Worm (Caenorhabditis elegans) whole organism, L1 larva: ENCODE results near the gene tmem-24.

ENCODE experiments used
- F16B12.6 ChIP-seq: fragments of 150-350 bp; optimal IDR thresholded peaks from 2 replicates; lab custom pipeline; 2014; ENCODE audit warnings: missing biosample characterization, missing genetic modification characterization
- alr-1 ChIP-seq: fragments of 200-800 bp; sonication (Bioruptor generic); optimal IDR thresholded peaks from 2 replicates; lab custom pipeline; 2018; ENCODE audit warnings: borderline replicate concordance, mild to moderate bottlenecking, missing genetic modification characterization, missing compliant biosample characterization
- aly-2 ChIP-seq: fragments of 150-350 bp; optimal IDR thresholded peaks from 2 replicates; lab custom pipeline; 2014; ENCODE audit warnings: missing biosample characterization, missing genetic modification characterization
- blmp-1 ChIP-seq: fragments of 150-350 bp; optimal IDR thresholded peaks from 2 replicates; lab custom pipeline; 2014; ENCODE audit warnings: missing biosample characterization, missing genetic modification characterization
- ceh-63 ChIP-seq: fragments of 200-800 bp; sonication (Bioruptor generic); optimal IDR thresholded peaks from 2 replicates; lab custom pipeline; 2018; ENCODE audit warnings: mild to moderate bottlenecking, missing genetic modification characterization, missing compliant biosample characterization
- ceh-8 ChIP-seq: fragments of 200-800 bp; sonication (Bioruptor generic); optimal IDR thresholded peaks from 2 replicates; lab custom pipeline; 2018; ENCODE audit warnings: mild to moderate bottlenecking, missing genetic modification characterization, moderate library complexity, missing compliant biosample characterization
- ceh-82 ChIP-seq, 3 experiments: fragments of 150-350 bp in 1 of 3; sonication (generic microtip) in 2 of 3; optimal IDR thresholded peaks; 2 replicates each; lab custom pipeline; 2014 to 2017; ENCODE audit warnings: missing biosample characterization in 3 of 3, missing genetic modification characterization in 3 of 3
- ceh-90 ChIP-seq: sonication (generic microtip); optimal IDR thresholded peaks from 2 replicates; lab custom pipeline; 2016; ENCODE audit warnings: missing genetic modification characterization, missing compliant biosample characterization
- ces-1 ChIP-seq: fragments of 150-350 bp; optimal IDR thresholded peaks from 2 replicates; lab custom pipeline; 2014; ENCODE audit warnings: missing biosample characterization, missing genetic modification reagents, missing genetic modification characterization
- efl-1 ChIP-seq, 4 experiments: fragments of 150-350 bp; optimal IDR thresholded peaks in 3 of 4; peaks in 1 of 4; 1 replicate in 1 of 4; 2 replicates in 3 of 4; lab custom pipeline; 2014; ENCODE audit warnings: missing biosample characterization in 2 of 4, missing genetic modification characterization in 2 of 4, missing genetic modification reagents in 2 of 4
- egl-13 ChIP-seq: sonication (generic microtip); optimal IDR thresholded peaks from 2 replicates; lab custom pipeline; 2016; ENCODE audit warnings: missing genotype, missing genetic modification reagents, missing genetic modification characterization, missing compliant biosample characterization
- egl-27 ChIP-seq, 2 experiments: fragments of 150-350 bp in 1 of 2; sonication (generic microtip); optimal IDR thresholded peaks; 3 replicates each; lab custom pipeline; 2017 to 2018; ENCODE audit warnings: missing biosample characterization in 2 of 2, missing genetic modification characterization in 2 of 2, missing genetic modification reagents in 2 of 2
- fkh-4 ChIP-seq: sonication (generic microtip); optimal IDR thresholded peaks from 2 replicates; lab custom pipeline; 2016; ENCODE audit warnings: missing compliant biosample characterization, missing genetic modification characterization, borderline replicate concordance
- grh-1 ChIP-seq: fragments of 200-800 bp; sonication (Bioruptor generic); IDR thresholded peaks from 2 replicates; pipeline ENCODE4 v1.3.6; 2022; ENCODE audit warnings: missing genetic modification reagents, missing genetic modification characterization, missing compliant biosample characterization
- hlh-4 ChIP-seq: sonication (generic microtip); optimal IDR thresholded peaks from 2 replicates; lab custom pipeline; 2016; ENCODE audit warnings: mild to moderate bottlenecking, missing genetic modification characterization, missing compliant biosample characterization
- hpl-2 ChIP-seq: fragments of 150-350 bp; optimal IDR thresholded peaks from 2 replicates; lab custom pipeline; 2014; ENCODE audit warnings: missing biosample characterization, missing genetic modification reagents, missing genetic modification characterization
- irx-1 ChIP-seq: sonication (generic microtip); optimal IDR thresholded peaks from 2 replicates; lab custom pipeline; 2016; ENCODE audit warnings: missing genetic modification characterization, missing compliant biosample characterization
- jun-1 ChIP-seq: fragments of 150-350 bp; optimal IDR thresholded peaks from 2 replicates; lab custom pipeline; 2014; ENCODE audit warnings: missing biosample characterization, missing genetic modification reagents, missing genetic modification characterization
- lin-13 ChIP-seq: fragments of 150-350 bp; optimal IDR thresholded peaks from 2 replicates; lab custom pipeline; 2014; ENCODE audit warnings: missing biosample characterization, missing genetic modification reagents, missing genetic modification characterization
- lin-14 ChIP-seq: fragments of 200-800 bp; sonication (Bioruptor generic); optimal IDR thresholded peaks from 2 replicates; lab custom pipeline; 2018; ENCODE audit warnings: mild to moderate bottlenecking, missing genetic modification characterization, moderate library complexity, missing compliant biosample characterization
- lin-35 ChIP-seq, 2 experiments: fragments of 150-350 bp; optimal IDR thresholded peaks; 2 replicates each; lab custom pipeline; 2014; ENCODE audit warnings: missing biosample characterization in 2 of 2, missing genetic modification characterization in 2 of 2, missing genetic modification reagents in 2 of 2
- lir-3 ChIP-seq: sonication (generic microtip); optimal IDR thresholded peaks from 2 replicates; lab custom pipeline; 2016; ENCODE audit warnings: mild to moderate bottlenecking, missing genetic modification characterization, moderate library complexity, missing compliant biosample characterization; ENCODE audit not compliant: poor library complexity
- lsy-2 ChIP-seq, 2 experiments: fragments of 150-350 bp; optimal IDR thresholded peaks; 2 replicates each; lab custom pipeline; 2014; ENCODE audit warnings: missing biosample characterization in 2 of 2, missing genetic modification characterization in 2 of 2
- mab-9 ChIP-seq: fragments of 200-800 bp; sonication (Bioruptor generic); IDR thresholded peaks from 2 replicates; pipeline ENCODE4 v1.3.6; 2022; ENCODE audit warnings: missing genetic modification reagents, missing genetic modification characterization, missing compliant biosample characterization
- mdl-1 ChIP-seq, 2 experiments: fragments of 150-350 bp; optimal IDR thresholded peaks; 2 replicates each; lab custom pipeline; 2014 to 2017; ENCODE audit warnings: missing biosample characterization in 2 of 2, missing genetic modification characterization in 2 of 2, inconsistent platforms in 1 of 2
- mef-2 ChIP-seq: fragments of 150-350 bp; optimal IDR thresholded peaks from 2 replicates; lab custom pipeline; 2014; ENCODE audit warnings: missing biosample characterization, missing genetic modification characterization
- mep-1 ChIP-seq: fragments of 150-350 bp; optimal IDR thresholded peaks from 2 replicates; lab custom pipeline; 2014; ENCODE audit warnings: missing biosample characterization, missing genetic modification characterization
- nhr-11 ChIP-seq: fragments of 150-350 bp; optimal IDR thresholded peaks from 2 replicates; lab custom pipeline; 2014; ENCODE audit warnings: missing biosample characterization, missing genetic modification characterization
- nhr-237 ChIP-seq: fragments of 150-350 bp; optimal IDR thresholded peaks from 2 replicates; lab custom pipeline; 2014; ENCODE audit warnings: missing biosample characterization, missing genetic modification characterization
- nhr-28 ChIP-seq: fragments of 150-350 bp; optimal IDR thresholded peaks from 2 replicates; lab custom pipeline; 2014; ENCODE audit warnings: missing biosample characterization, missing genetic modification characterization
- nhr-47 ChIP-seq: sonication (generic microtip); optimal IDR thresholded peaks from 2 replicates; lab custom pipeline; 2016; ENCODE audit warnings: mild to moderate bottlenecking, missing genetic modification characterization, moderate library complexity, missing compliant biosample characterization
- nhr-76 ChIP-seq: sonication (generic microtip); optimal IDR thresholded peaks from 2 replicates; lab custom pipeline; 2017; ENCODE audit warnings: missing biosample characterization, missing genetic modification characterization
- nhr-77 ChIP-seq: fragments of 150-350 bp; optimal IDR thresholded peaks from 2 replicates; lab custom pipeline; 2014; ENCODE audit warnings: missing biosample characterization, missing genetic modification characterization
- nhr-84 ChIP-seq: sonication (generic microtip); optimal IDR thresholded peaks from 2 replicates; lab custom pipeline; 2017; ENCODE audit warnings: missing biosample characterization, missing genetic modification characterization
- nhr-85 ChIP-seq: sonication (generic microtip); peaks from one replicate; lab custom pipeline; 2016; ENCODE audit warnings: missing genetic modification characterization, inconsistent platforms, missing compliant biosample characterization
- nhr-90 ChIP-seq: sonication (generic microtip); optimal IDR thresholded peaks from 2 replicates; lab custom pipeline; 2016; ENCODE audit warnings: mild to moderate bottlenecking, missing genetic modification characterization, missing compliant biosample characterization; ENCODE audit not compliant: poor library complexity
- pag-3 ChIP-seq: sonication (generic microtip); optimal IDR thresholded peaks from 2 replicates; lab custom pipeline; 2017; ENCODE audit warnings: missing genetic modification characterization, mild to moderate bottlenecking, missing compliant biosample characterization, antibody characterized with exemption, borderline replicate concordance; ENCODE audit not compliant: insufficient read depth
- rnt-1 ChIP-seq: sonication (generic microtip); optimal IDR thresholded peaks from 2 replicates; lab custom pipeline; 2016; ENCODE audit warnings: mild to moderate bottlenecking, missing genetic modification characterization, moderate library complexity, missing compliant biosample characterization
- sox-4 ChIP-seq: sonication (generic microtip); optimal IDR thresholded peaks from 2 replicates; lab custom pipeline; 2016; ENCODE audit warnings: missing genetic modification characterization, missing compliant biosample characterization
- sptf-1 ChIP-seq: fragments of 150-350 bp; optimal IDR thresholded peaks from 2 replicates; lab custom pipeline; 2014; ENCODE audit warnings: missing biosample characterization, missing genetic modification characterization
- sup-37 ChIP-seq: fragments of 200-800 bp; sonication (Bioruptor generic); optimal IDR thresholded peaks from 2 replicates; lab custom pipeline; 2018; ENCODE audit warnings: mild to moderate bottlenecking, missing genetic modification characterization, missing compliant biosample characterization
- tbx-2 ChIP-seq: sonication (generic microtip); optimal IDR thresholded peaks from 2 replicates; lab custom pipeline; 2016; ENCODE audit warnings: missing genetic modification characterization, missing compliant biosample characterization
- unc-30 ChIP-seq: sonication (generic microtip); optimal IDR thresholded peaks from 2 replicates; lab custom pipeline; 2017; ENCODE audit warnings: missing biosample characterization, missing genetic modification characterization
- unc-62 ChIP-seq: fragments of 150-350 bp; optimal IDR thresholded peaks from 2 replicates; lab custom pipeline; 2014; ENCODE audit warnings: missing biosample characterization, missing genetic modification reagents, missing genetic modification characterization
- unc-86 ChIP-seq: sonication (generic microtip); optimal IDR thresholded peaks from 2 replicates; lab custom pipeline; 2016; ENCODE audit warnings: missing genetic modification characterization, missing compliant biosample characterization
- unc-98 ChIP-seq: fragments of 200-800 bp; sonication (Bioruptor generic); IDR thresholded peaks from 2 replicates; pipeline ENCODE4 v1.3.6; 2022; ENCODE audit warnings: missing genetic modification characterization, missing compliant biosample characterization
- vab-15 ChIP-seq: sonication (generic microtip); optimal IDR thresholded peaks from 2 replicates; lab custom pipeline; 2017; ENCODE audit warnings: missing genotype, mild to moderate bottlenecking, missing genetic modification characterization, missing compliant biosample characterization
- xbp-1 ChIP-seq: sonication (generic microtip); optimal IDR thresholded peaks from 2 replicates; lab custom pipeline; 2016; ENCODE audit warnings: missing genetic modification characterization, missing compliant biosample characterization

tmem-24 gene

DNA sequence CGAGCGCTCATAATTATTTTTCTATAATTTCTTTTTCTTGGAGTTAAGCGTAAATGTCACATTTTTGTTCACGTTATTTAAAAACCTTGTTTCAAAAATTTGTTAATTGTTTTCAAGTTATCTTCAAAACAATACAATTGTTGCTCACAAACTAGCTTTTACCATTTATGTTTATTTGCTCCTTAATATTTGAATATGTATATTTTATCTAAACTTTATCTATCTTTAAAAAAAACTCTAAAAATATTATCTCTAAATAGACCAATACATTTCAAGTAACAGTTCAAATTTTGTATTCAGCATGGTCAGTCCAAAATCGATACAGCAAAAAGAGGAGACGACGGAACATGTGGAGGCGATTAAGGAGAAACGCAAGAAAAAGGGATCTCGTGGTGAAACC is 11.3 kb upstream of the tmem-24 start, which contains the start of gene R11G1.7:
Gene R11G1.7 (plus strand): TSS at position 301 of the 400 bp plus-strand sequence.
- TF ChIP-seq hlh-4 (tag; lab: Kevin White, UChicago) (no peak), egl-27 (tag; optimal IDR thresholded peaks at IDR 0.05; lab: Kevin White, UChicago) (no peak), jun-1 (no peak), vab-15 (tag; lab: Kevin White, UChicago) (no peak), unc-30 (no peak), mep-1 (no peak), blmp-1 (no peak)

ce11 chrX:3654623-3655022 is 9.9 kb upstream of the tmem-24 start, which contains the start of gene R11G1.11:
Gene R11G1.11 (plus strand): TSS chrX:3654923.
- TF ChIP-seq mdl-1 (tag; optimal IDR thresholded peaks at IDR 0.05; lab: Kevin White, UChicago), result no peak

DNA sequence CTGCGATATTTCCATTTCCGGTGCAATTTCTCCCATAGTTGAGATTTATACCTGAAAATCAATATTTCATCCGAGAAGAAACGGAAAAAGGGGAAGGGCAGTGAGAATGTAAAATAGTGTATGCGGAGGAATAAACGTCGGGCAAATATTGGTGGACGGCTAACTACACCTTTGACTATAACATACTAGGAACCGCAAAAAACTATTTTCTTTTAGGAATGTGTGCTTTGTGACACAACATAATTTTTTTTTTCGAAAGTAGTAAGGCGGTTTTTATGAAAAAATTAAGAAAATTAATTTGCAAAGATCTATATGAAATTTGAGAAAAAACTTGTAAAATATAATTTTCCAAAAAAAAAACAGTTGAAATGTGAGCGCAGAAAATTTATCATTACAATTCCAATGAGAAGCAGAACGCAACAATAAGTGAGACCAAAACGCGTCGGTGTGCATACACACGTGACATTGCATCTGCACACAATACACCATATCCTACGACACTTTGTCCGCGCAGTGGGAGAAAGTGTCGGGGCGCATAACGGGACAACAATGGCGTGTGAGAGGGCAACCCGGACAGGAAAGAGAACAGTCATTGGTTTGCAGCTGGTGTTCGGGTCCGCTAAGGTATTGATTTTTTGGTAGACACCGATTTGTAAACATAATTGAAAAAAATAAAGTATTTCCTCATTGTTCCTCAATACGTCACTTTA is 5.6 kb upstream of the tmem-24 start, which contains the start of the genes sax-1 and R11G1.2:
Gene sax-1 (minus strand): TSS at position 51 of the 710 bp plus-strand sequence.
Gene R11G1.2 (plus strand): TSS at position 515 of the 710 bp plus-strand sequence.
- TF ChIP-seq hlh-4 (tag; lab: Kevin White, UChicago) (no peak), ceh-8 (GFP tag; lab: Kevin White, UChicago) (no peak), egl-13 (tag; lab: Kevin White, UChicago) (no peak), tbx-2 (tag; lab: Kevin White, UChicago) (peak; percentile 49), xbp-1 (tag; lab: Kevin White, UChicago) (peak; percentile 53), nhr-28 (tag; lab: Kevin White, UChicago) (no peak), efl-1 (optimal IDR thresholded peaks at IDR 0.05; lab: Kevin White, UChicago) (peak; percentile 29 to 45), efl-1 (GFP tag; optimal IDR thresholded peaks at IDR 0.05 in 1 of 2; lab: Kevin White, UChicago) (peak; percentile 20 to 93), ces-1 (GFP tag; lab: Kevin White, UChicago) (no peak), nhr-47 (tag; lab: Kevin White, UChicago) (peak; percentile 67), nhr-84 (no peak), ceh-63 (GFP tag; lab: Kevin White, UChicago) (no peak), unc-86 (tag; lab: Kevin White, UChicago) (peak; percentile 30), aly-2 (tag; lab: Kevin White, UChicago) (no peak), lin-13 (GFP tag; lab: Kevin White, UChicago) (peak; percentile 24), ceh-90 (tag; lab: Kevin White, UChicago) (no peak), lin-14 (GFP tag; lab: Kevin White, UChicago) (peak; percentile 78), unc-62 (GFP tag; lab: Kevin White, UChicago) (no peak), nhr-76 (tag; lab: Kevin White, UChicago) (no peak), nhr-90 (tag; lab: Kevin White, UChicago) (peak; percentile 43), mef-2 (tag; lab: Kevin White, UChicago) (no peak), nhr-11 (tag; lab: Kevin White, UChicago) (no peak), lir-3 (tag; lab: Kevin White, UChicago) (no peak), irx-1 (peak; percentile 27), nhr-77 (tag; lab: Kevin White, UChicago) (no peak), sptf-1 (tag; lab: Kevin White, UChicago) (no peak), fkh-4 (tag; lab: Kevin White, UChicago) (no peak), mab-9 (GFP tag; lab: Robert Waterston, UW) (no peak), lin-35 (GFP tag; optimal IDR thresholded peaks at IDR 0.05; lab: Kevin White, UChicago) (peak; percentile 36 to 67), sox-4 (tag; lab: Kevin White, UChicago) (no peak), sup-37 (GFP tag; lab: Kevin White, UChicago) (no peak), grh-1 (GFP tag; lab: Robert Waterston, UW) (no peak), unc-98 (GFP tag; lab: Robert Waterston, UW) (no peak), rnt-1 (tag; lab: Kevin White, UChicago) (peak; percentile 52), hpl-2 (GFP tag; lab: Kevin White, UChicago) (no peak), pag-3 (tag; lab: Kevin White, UChicago) (no peak), lsy-2 (tag; optimal IDR thresholded peaks at IDR 0.05; lab: Kevin White, UChicago) (peak; percentile 58 to 59), F16B12.6 (tag; lab: Kevin White, UChicago) (peak; percentile 89), alr-1 (no peak), nhr-237 (tag; lab: Kevin White, UChicago) (no peak), ceh-82 (tag; optimal IDR thresholded peaks at IDR 0.05; lab: Kevin White, UChicago) (peak in 2 of 3 experiments; percentile 1 to 53), nhr-85 (tag; lab: Kevin White, UChicago) (peak; percentile 75)
